Fruit fly (Drosophila melanogaster): Measurements from ENCODE around the gene GluRIIC.

GluRIIC gene

DNA sequence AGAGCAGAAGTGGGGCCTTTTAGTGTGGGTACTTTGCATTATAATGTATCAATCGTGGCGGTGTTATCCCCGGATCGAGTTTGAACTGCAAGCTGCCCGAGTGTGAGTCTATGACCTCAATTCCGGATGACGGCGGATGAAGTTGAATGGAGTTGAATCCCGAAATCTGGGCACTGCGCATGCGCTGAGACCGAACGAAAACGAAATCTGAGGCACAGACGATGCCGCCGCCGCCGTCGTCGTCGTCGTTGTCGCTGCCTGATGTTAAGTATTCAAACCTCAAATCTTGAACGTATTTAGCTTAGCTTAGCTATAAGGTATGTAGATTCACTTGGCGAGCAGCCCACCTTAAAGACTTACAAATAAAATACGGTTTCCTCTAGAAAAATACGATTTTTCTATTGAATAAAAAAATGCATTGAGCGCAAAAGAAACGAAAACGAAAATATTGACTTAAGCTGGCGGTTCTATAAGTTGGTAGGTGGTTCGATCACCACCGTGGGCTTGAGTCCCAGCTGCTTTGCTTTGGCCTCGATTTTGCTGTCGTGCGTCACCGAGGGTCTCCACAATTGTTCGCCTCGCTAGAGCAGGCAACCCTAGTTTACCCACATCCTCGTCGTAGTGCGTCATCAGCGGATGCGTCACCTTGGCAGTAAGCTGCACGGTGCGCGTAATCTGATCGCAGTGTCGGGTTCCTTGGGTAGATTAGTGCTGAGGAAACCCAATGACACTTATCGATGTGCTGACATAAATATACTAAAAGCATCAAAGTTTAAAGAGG is 40.0 kb upstream of the GluRIIC start:
- TF ChIP-seq sob (GFP tag; IDR thresholded peaks at IDR 0.05) = peak; percentile 38
- TF ChIP-seq CG18476 (GFP tag; optimal IDR thresholded peaks at IDR 0.05) = peak; percentile 83
- peak; percentile 36 for TF ChIP-seq hkb (optimal IDR thresholded peaks at IDR 0.05)
- TF ChIP-seq hkb (GFP tag; IDR thresholded peaks at IDR 0.05) = no peak
- no peak for TF ChIP-seq HLH54F (GFP tag; optimal IDR thresholded peaks at IDR 0.05)
- 0 out of 3 replicates have a peak, but pooled peaks have one; percentile 16 for TF ChIP-seq knrl (GFP tag; IDR thresholded peaks at IDR 0.05; ENCODE audit: partially characterized antibody)
- no peak for TF ChIP-seq CG12219 (GFP tag; optimal IDR thresholded peaks at IDR 0.05)
- TF ChIP-seq Scr (GFP tag; IDR thresholded peaks at IDR 0.05; ENCODE audit: partially characterized antibody) = 0 out of 2 replicates have a peak, but pooled peaks have one; percentile 18
- TF ChIP-seq Ssrp (tag; optimal IDR thresholded peaks at IDR 0.05) = peak; percentile 17
- TF ChIP-seq ewg (GFP tag; optimal IDR thresholded peaks at IDR 0.05) = peak; percentile 55
- no peak for TF ChIP-seq CG3838 (GFP tag; optimal IDR thresholded peaks at IDR 0.05)
- TF ChIP-seq Med (GFP tag) = peak; percentile 64
- TF ChIP-seq CG2202 (tag; optimal IDR thresholded peaks at IDR 0.05) = no peak
- TF ChIP-seq CG7271 (tag; optimal IDR thresholded peaks at IDR 0.05) = no peak
- 0 out of 3 replicates have a peak, but pooled peaks have one; percentile 37 for TF ChIP-seq Opbp (GFP tag; IDR thresholded peaks at IDR 0.05; ENCODE audit: partially characterized antibody)
- TF ChIP-seq Sin3A (optimal IDR thresholded peaks at IDR 0.05) = no peak
- 0 out of 2 replicates have a peak, but pooled peaks have one; percentile 8 for TF ChIP-seq Atf6 (GFP tag; IDR thresholded peaks at IDR 0.05)
- TF ChIP-seq Deaf1 (tag; optimal IDR thresholded peaks at IDR 0.05) = peak; percentile 62
- peak; percentile 9 for TF ChIP-seq sens (GFP tag)
- peak; percentile 34; the same call in 1 of the 2 replicates for TF ChIP-seq vvl (GFP tag; IDR thresholded peaks at IDR 0.05)
- TF ChIP-seq z (GFP tag; IDR thresholded peaks at IDR 0.05) = 0 out of 3 replicates have a peak, but pooled peaks have one; percentile 39

- TF ChIP-seq CG8290 (GFP tag; optimal IDR thresholded peaks at IDR 0.05) = no peak
- no peak for TF ChIP-seq CG8290 (tag; optimal IDR thresholded peaks at IDR 0.05)
- TF ChIP-seq crp (GFP tag; optimal IDR thresholded peaks at IDR 0.05) = no peak
Measured at dm6 chr2L:877002-877401, 36.9 kb upstream of the GluRIIC start, which contains the start of gene ninaA. ninaA (plus strand) TSS chr2L:877302.

- TF ChIP-seq Myb (GFP tag; optimal IDR thresholded peaks at IDR 0.05) (peak; percentile 95), ara (GFP tag; IDR thresholded peaks at IDR 0.05) (no peak), CG10267 (tag; optimal IDR thresholded peaks at IDR 0.05) (no peak), ranshi (GFP tag; IDR thresholded peaks at IDR 0.05) (no peak), CTCF (GFP tag; optimal IDR thresholded peaks at IDR 0.05) (peak; percentile 46), Atf6 (GFP tag; IDR thresholded peaks at IDR 0.05) (no peak), B-H1 (GFP tag; IDR thresholded peaks at IDR 0.05) (no peak), pnt (GFP tag; optimal IDR thresholded peaks at IDR 0.05) (no peak), Side (GFP tag; optimal IDR thresholded peaks at IDR 0.05) (no peak), E2f2 (GFP tag; IDR thresholded peaks at IDR 0.05) (peak; percentile 88), CG3847 (GFP tag; IDR thresholded peaks at IDR 0.05) (0 out of 2 replicates have a peak, but pooled peaks have one; percentile 6), CG11456 (GFP tag; IDR thresholded peaks at IDR 0.05) (0 out of 3 replicates have a peak, but pooled peaks have one; percentile 41), gem (tag; optimal IDR thresholded peaks at IDR 0.05) (no peak), trem (tag; optimal IDR thresholded peaks at IDR 0.05) (peak; percentile 24), Dp (GFP tag; optimal IDR thresholded peaks at IDR 0.05) (peak; percentile 79), Lhr (GFP tag; optimal IDR thresholded peaks at IDR 0.05) (peak; percentile 3), CG9817 (tag; optimal IDR thresholded peaks at IDR 0.05) (no peak), NK7.1 (GFP tag; optimal IDR thresholded peaks at IDR 0.05) (no peak), sens (GFP tag) (no peak), ham (GFP tag; IDR thresholded peaks at IDR 0.05) (no peak), Poxn (GFP tag; IDR thresholded peaks at IDR 0.05) (no peak), maf-S (GFP tag; optimal IDR thresholded peaks at IDR 0.05) (no peak), CG17829 (tag; optimal IDR thresholded peaks at IDR 0.05) (no peak), Kr (GFP tag; optimal IDR thresholded peaks at IDR 0.05) (no peak), pzg (GFP tag; optimal IDR thresholded peaks at IDR 0.05) (peak; percentile 4), CG8924 (tag; optimal IDR thresholded peaks at IDR 0.05) (no peak), CG3726 (GFP tag; IDR thresholded peaks at IDR 0.05) (no peak), Med (GFP tag) (peak; percentile 18)
Measured at dm6 chr2L:884970-885369, 28.9 kb upstream of the GluRIIC start, which contains the start of gene CG15824. CG15824 (minus strand) TSS chr2L:885141.
